Worm (Caenorhabditis elegans): ENCODE measurements around the gene lin-48.

lin-48 gene

ce11 chrIII:3745138-3745537 is at the start of gene lin-48:
TSS of gene lin-48 (plus strand) at chrIII:3745438.
- TF ChIP-seq ztf-23 (GFP tag; IDR thresholded peaks at IDR 0.05) (no peak), cog-1 (tag; optimal IDR thresholded peaks at IDR 0.05) (no peak), ref-1 (GFP tag; conservative IDR thresholded peaks at IDR 0.05) (0 out of 2 replicates have a peak, but pooled peaks have one; percentile 2), ztf-29 (GFP tag; IDR thresholded peaks at IDR 0.05) (no peak), med-1 (GFP tag; optimal IDR thresholded peaks at IDR 0.05; ENCODE audit: insufficient read depth) (no peak), klf-2 (GFP tag; conservative IDR thresholded peaks at IDR 0.05) (no peak), flt-1 (GFP tag; IDR thresholded peaks at IDR 0.05) (no peak), tab-1 (GFP tag; IDR thresholded peaks at IDR 0.05) (no peak), T22C8.4 (GFP tag; IDR thresholded peaks at IDR 0.05) (no peak)

- TF ChIP-seq flt-1 (GFP tag; IDR thresholded peaks at IDR 0.05) (no peak), ztf-29 (GFP tag; IDR thresholded peaks at IDR 0.05) (no peak), ref-1 (GFP tag; conservative IDR thresholded peaks at IDR 0.05) (no peak), ztf-23 (GFP tag; IDR thresholded peaks at IDR 0.05) (no peak)
Observed at ce11 chrIII:3698366-3698765, 46.9 kb upstream of the lin-48 start.

DNA sequence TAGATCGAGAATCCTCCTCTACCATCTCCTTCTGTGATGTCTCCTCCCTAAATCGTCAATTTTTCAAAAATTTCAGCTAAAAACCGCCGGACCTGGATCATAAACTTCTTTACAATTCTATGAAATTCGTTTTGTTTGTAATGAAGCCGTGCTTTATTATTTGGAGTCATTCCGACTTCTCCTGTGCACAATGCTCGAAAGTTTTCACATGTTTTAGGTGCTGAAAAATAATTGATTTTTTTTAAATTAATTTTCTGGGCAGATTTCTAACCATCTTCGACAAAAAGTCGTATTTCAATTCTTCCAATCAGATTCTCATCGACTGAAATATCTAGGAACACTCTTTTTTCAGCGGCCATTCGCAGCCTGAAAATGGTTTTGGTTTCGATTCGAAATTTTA is 46.0 kb upstream of the lin-48 start, which contains the start of gene cyn-9:
Gene cyn-9 (minus strand): TSS at position 366 of the 400 bp plus-strand sequence.
- TF ChIP-seq ztf-29 (GFP tag; IDR thresholded peaks at IDR 0.05) (no peak), klf-2 (GFP tag; conservative IDR thresholded peaks at IDR 0.05) (no peak), flt-1 (GFP tag; IDR thresholded peaks at IDR 0.05) (no peak), med-1 (GFP tag; optimal IDR thresholded peaks at IDR 0.05; ENCODE audit: insufficient read depth) (no peak), tab-1 (GFP tag; IDR thresholded peaks at IDR 0.05) (no peak), cog-1 (tag; optimal IDR thresholded peaks at IDR 0.05) (no peak), ref-1 (GFP tag; conservative IDR thresholded peaks at IDR 0.05) (no peak), ztf-23 (GFP tag; IDR thresholded peaks at IDR 0.05) (no peak), T22C8.4 (GFP tag; IDR thresholded peaks at IDR 0.05) (no peak)

- TF ChIP-seq ztf-23 (GFP tag; IDR thresholded peaks at IDR 0.05) = no peak
- 0 out of 2 replicates have a peak, but pooled peaks have one; percentile 20 for TF ChIP-seq ztf-29 (GFP tag; IDR thresholded peaks at IDR 0.05)
Observed at ce11 chrIII:3701411-3702310, 43.6 kb upstream of the lin-48 start, which contains the start of the genes pdi-1 and C14B1.2. TSS of gene pdi-1 (minus strand) at chrIII:3701461. TSS of gene C14B1.2 (plus strand) at chrIII:3702260.

ce11 chrIII:3703397-3703796 is 41.8 kb upstream of the lin-48 start, which contains the start of gene C14B1.3:
TSS of gene C14B1.3 (plus strand) at chrIII:3703564.
- TF ChIP-seq ztf-23 (GFP tag; IDR thresholded peaks at IDR 0.05) (no peak), ztf-29 (GFP tag; IDR thresholded peaks at IDR 0.05) (no peak), T22C8.4 (GFP tag; IDR thresholded peaks at IDR 0.05) (no peak), flt-1 (GFP tag; IDR thresholded peaks at IDR 0.05) (no peak), klf-2 (GFP tag; conservative IDR thresholded peaks at IDR 0.05) (no peak), cog-1 (tag; optimal IDR thresholded peaks at IDR 0.05) (no peak), ref-1 (GFP tag; conservative IDR thresholded peaks at IDR 0.05) (no peak), med-1 (GFP tag; optimal IDR thresholded peaks at IDR 0.05; ENCODE audit: insufficient read depth) (no peak), tab-1 (GFP tag; IDR thresholded peaks at IDR 0.05) (no peak)

DNA sequence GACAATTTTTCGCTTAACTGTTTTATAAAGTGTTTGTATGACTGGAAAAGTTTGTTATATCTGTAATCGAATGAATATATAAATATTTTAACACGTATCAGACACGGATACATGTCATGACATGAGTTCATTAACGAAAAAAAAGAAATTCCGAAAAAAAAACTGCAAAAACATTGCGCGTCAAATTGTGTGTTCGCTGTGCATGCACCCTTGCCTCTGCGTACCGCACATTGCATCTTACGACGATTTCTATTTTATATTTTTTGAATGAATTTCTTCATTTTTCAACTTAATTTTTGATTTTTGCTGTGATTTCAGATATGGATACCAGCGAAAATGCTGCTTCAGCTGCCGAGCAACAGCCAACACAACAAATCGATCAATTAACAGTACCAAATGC is 40.3 kb upstream of the lin-48 start, which contains the start of gene wdr-5.1:
Gene wdr-5.1 (plus strand): TSS at position 319 of the 400 bp plus-strand sequence.
- TF ChIP-seq tab-1 (GFP tag; IDR thresholded peaks at IDR 0.05) = no peak
- no peak for TF ChIP-seq klf-2 (GFP tag; conservative IDR thresholded peaks at IDR 0.05)
- TF ChIP-seq ref-1 (GFP tag; conservative IDR thresholded peaks at IDR 0.05) = no peak
- TF ChIP-seq flt-1 (GFP tag; IDR thresholded peaks at IDR 0.05) = no peak
- no peak for TF ChIP-seq cog-1 (tag; optimal IDR thresholded peaks at IDR 0.05)
- no peak for TF ChIP-seq ztf-23 (GFP tag; IDR thresholded peaks at IDR 0.05)
- no peak for TF ChIP-seq T22C8.4 (GFP tag; IDR thresholded peaks at IDR 0.05)
- no peak for TF ChIP-seq ztf-29 (GFP tag; IDR thresholded peaks at IDR 0.05)
- TF ChIP-seq med-1 (GFP tag; optimal IDR thresholded peaks at IDR 0.05; ENCODE audit: insufficient read depth) = no peak

- TF ChIP-seq ztf-23 (GFP tag; IDR thresholded peaks at IDR 0.05) (no peak), flt-1 (GFP tag; IDR thresholded peaks at IDR 0.05) (no peak), tab-1 (GFP tag; IDR thresholded peaks at IDR 0.05) (no peak)
Observed at ce11 chrIII:3706586-3706985, 38.7 kb upstream of the lin-48 start, which contains the start of gene dph-1. TSS of gene dph-1 (plus strand) at chrIII:3706886.

ce11 chrIII:3709030-3709429 is 36.2 kb upstream of the lin-48 start, which contains the start of gene alkb-8:
TSS of gene alkb-8 (plus strand) at chrIII:3709330.
- TF ChIP-seq ztf-29 (GFP tag; IDR thresholded peaks at IDR 0.05) (no peak), med-1 (GFP tag; optimal IDR thresholded peaks at IDR 0.05; ENCODE audit: insufficient read depth) (no peak), tab-1 (GFP tag; IDR thresholded peaks at IDR 0.05) (no peak), klf-2 (GFP tag; conservative IDR thresholded peaks at IDR 0.05) (no peak), T22C8.4 (GFP tag; IDR thresholded peaks at IDR 0.05) (no peak), ref-1 (GFP tag; conservative IDR thresholded peaks at IDR 0.05) (no peak), ztf-23 (GFP tag; IDR thresholded peaks at IDR 0.05) (no peak), cog-1 (tag; optimal IDR thresholded peaks at IDR 0.05) (no peak), flt-1 (GFP tag; IDR thresholded peaks at IDR 0.05) (no peak)

- TF ChIP-seq ztf-23 (GFP tag; IDR thresholded peaks at IDR 0.05) (no peak), ztf-29 (GFP tag; IDR thresholded peaks at IDR 0.05) (no peak), tab-1 (GFP tag; IDR thresholded peaks at IDR 0.05) (no peak), T22C8.4 (GFP tag; IDR thresholded peaks at IDR 0.05) (no peak), ref-1 (GFP tag; conservative IDR thresholded peaks at IDR 0.05) (no peak), flt-1 (GFP tag; IDR thresholded peaks at IDR 0.05) (no peak), cog-1 (tag; optimal IDR thresholded peaks at IDR 0.05) (no peak), klf-2 (GFP tag; conservative IDR thresholded peaks at IDR 0.05) (no peak), med-1 (GFP tag; optimal IDR thresholded peaks at IDR 0.05; ENCODE audit: insufficient read depth) (no peak)
Observed at ce11 chrIII:3713163-3713562, 32.1 kb upstream of the lin-48 start, which contains the start of gene nrde-1. TSS of gene nrde-1 (plus strand) at chrIII:3713463.

Data from whole organism, midembryonic.